Worm (Caenorhabditis elegans): ENCODE results near the gene grl-25.

grl-25 gene

ce11 chrIII:8922061-8922460, 40.0 kb upstream of the grl-25 start:
- TF ChIP-seq nfya-1 (tag; optimal IDR thresholded peaks at IDR 0.05): peak; percentile 34
- peak; percentile 22 for TF ChIP-seq ama-1 (optimal IDR thresholded peaks at IDR 0.05)
- no peak for TF ChIP-seq C38D4.7 (GFP tag; optimal IDR thresholded peaks at IDR 0.05)
- peak; percentile 7 for TF ChIP-seq ceh-18 (tag; optimal IDR thresholded peaks at IDR 0.05)
- TF ChIP-seq lin-11 (tag; optimal IDR thresholded peaks at IDR 0.05): no peak

- no peak for TF ChIP-seq pros-1 (tag; optimal IDR thresholded peaks at IDR 0.05)
- TF ChIP-seq che-1 (tag; optimal IDR thresholded peaks at IDR 0.05): no peak
- TF ChIP-seq hlh-8 (tag; optimal IDR thresholded peaks at IDR 0.05): no peak
- TF ChIP-seq pha-2 (tag; optimal IDR thresholded peaks at IDR 0.05): no peak
- peak; percentile 61 for TF ChIP-seq unc-55 (GFP tag; optimal IDR thresholded peaks at IDR 0.05)
Measured at ce11 chrIII:8923240-8923734, 38.8 kb upstream of the grl-25 start, which contains the start of gene glb-1. glb-1 (minus strand) TSS chrIII:8923290.

- TF ChIP-seq ahr-1 (tag; optimal IDR thresholded peaks at IDR 0.05): no peak
- no peak for TF ChIP-seq ceh-19 (GFP tag; optimal IDR thresholded peaks at IDR 0.05)
- TF ChIP-seq dmd-4 (tag; optimal IDR thresholded peaks at IDR 0.05; ENCODE audit: borderline replicate concordance): no peak
- TF ChIP-seq ref-2 (tag; optimal IDR thresholded peaks at IDR 0.05): no peak
- TF ChIP-seq sox-2 (GFP tag; IDR thresholded peaks at IDR 0.05): no peak
- TF ChIP-seq Y22D7AL.16 (tag; optimal IDR thresholded peaks at IDR 0.05): no peak
- TF ChIP-seq C38D4.7 (GFP tag; optimal IDR thresholded peaks at IDR 0.05): no peak
- TF ChIP-seq unc-55 (GFP tag; optimal IDR thresholded peaks at IDR 0.05): no peak
- TF ChIP-seq ceh-31 (tag; optimal IDR thresholded peaks at IDR 0.05): no peak
- TF ChIP-seq madf-2 (tag; optimal IDR thresholded peaks at IDR 0.05): no peak
Measured at ce11 chrIII:8923937-8924336, 38.2 kb upstream of the grl-25 start, which contains the start of gene ZK637.12. ZK637.12 (plus strand) TSS chrIII:8924237.

- TF ChIP-seq hlh-15 (tag; optimal IDR thresholded peaks at IDR 0.05) (no peak), dve-1 (tag; optimal IDR thresholded peaks at IDR 0.05) (no peak), tbx-7 (tag; optimal IDR thresholded peaks at IDR 0.05) (no peak), ceh-31 (tag; optimal IDR thresholded peaks at IDR 0.05) (no peak), C38D4.7 (GFP tag; optimal IDR thresholded peaks at IDR 0.05) (no peak), odd-2 (tag; optimal IDR thresholded peaks at IDR 0.05) (no peak), ceh-2 (tag; optimal IDR thresholded peaks at IDR 0.05) (no peak), eyg-1 (tag; optimal IDR thresholded peaks at IDR 0.05) (no peak), npax-4 (tag; optimal IDR thresholded peaks at IDR 0.05) (no peak), ceh-18 (tag; optimal IDR thresholded peaks at IDR 0.05) (no peak), tbx-2 (tag; optimal IDR thresholded peaks at IDR 0.05) (no peak), ama-1 (optimal IDR thresholded peaks at IDR 0.05) (no peak), hlh-30 (tag; optimal IDR thresholded peaks at IDR 0.05; ENCODE audit: insufficient read depth) (no peak), fkh-10 (GFP tag; optimal IDR thresholded peaks at IDR 0.05) (no peak), C08G9.2 (tag; optimal IDR thresholded peaks at IDR 0.05) (no peak), elt-4 (tag; optimal IDR thresholded peaks at IDR 0.05) (no peak), ceh-45 (GFP tag; IDR thresholded peaks at IDR 0.05) (no peak), sox-4 (tag; optimal IDR thresholded peaks at IDR 0.05) (no peak), nhr-11 (tag; optimal IDR thresholded peaks at IDR 0.05) (no peak)
Measured at ce11 chrIII:8925539-8925938, 36.6 kb upstream of the grl-25 start.

ce11 chrIII:8926512-8926911, 35.6 kb upstream of the grl-25 start:
- TF ChIP-seq unc-55 (GFP tag; optimal IDR thresholded peaks at IDR 0.05) (peak; percentile 36), ttx-3 (tag; optimal IDR thresholded peaks at IDR 0.05) (no peak)
